Worm (Caenorhabditis elegans) whole organism, early embryonic: Measurements from ENCODE around the gene toc-1.
A peak's percentile ranks its signal among the peaks of the same experiment; 100 is the strongest.

Experiments used
- B0310.2 ChIP-seq: sonication (generic microtip); optimal IDR thresholded peaks from 2 replicates; lab custom pipeline; 2016; ENCODE audit warnings: mild to moderate bottlenecking, missing genetic modification characterization, missing compliant biosample characterization
- F13C5.2 ChIP-seq: sonication (generic microtip); optimal IDR thresholded peaks from 2 replicates; lab custom pipeline; 2017; ENCODE audit warnings: mild to moderate bottlenecking, missing genetic modification characterization, inconsistent platforms, missing compliant biosample characterization
- aly-1 ChIP-seq: sonication (generic microtip); optimal IDR thresholded peaks from 2 replicates; lab custom pipeline; 2016; ENCODE audit warnings: missing genetic modification characterization, missing compliant biosample characterization
- ama-1 ChIP-seq: fragments of 150-350 bp; optimal IDR thresholded peaks from 2 replicates; lab custom pipeline; 2014
- ceh-13 ChIP-seq: fragments of 200-800 bp; sonication (Bioruptor generic); optimal IDR thresholded peaks from 2 replicates; lab custom pipeline; 2018; ENCODE audit warnings: mild to moderate bottlenecking, missing genetic modification characterization, missing compliant biosample characterization
- ceh-36 ChIP-seq: sonication (generic microtip); optimal IDR thresholded peaks from 2 replicates; lab custom pipeline; 2016; ENCODE audit warnings: missing genetic modification characterization, inconsistent platforms, missing compliant biosample characterization
- ets-7 ChIP-seq: sonication (generic microtip); optimal IDR thresholded peaks from 2 replicates; lab custom pipeline; 2016; ENCODE audit warnings: missing genotype, missing genetic modification characterization, missing compliant biosample characterization
- flt-1 ChIP-seq: fragments of 200-800 bp; sonication (Bioruptor generic); IDR thresholded peaks from 2 replicates; pipeline ENCODE4 v1.3.6; 2022; ENCODE audit warnings: missing genetic modification characterization, missing compliant biosample characterization
- hmbx-1 ChIP-seq: sonication (generic microtip); optimal IDR thresholded peaks from 2 replicates; lab custom pipeline; 2016; ENCODE audit warnings: mild to moderate bottlenecking, missing genetic modification characterization, missing compliant biosample characterization
- hmg-4 ChIP-seq: fragments of 200-800 bp; sonication (Bioruptor generic); optimal IDR thresholded peaks from 2 replicates; lab custom pipeline; 2018; ENCODE audit warnings: mild to moderate bottlenecking, missing genetic modification characterization, missing compliant biosample characterization
- hnd-1 ChIP-seq: sonication (generic microtip); optimal IDR thresholded peaks from 2 replicates; lab custom pipeline; 2016; ENCODE audit warnings: missing genetic modification characterization, missing compliant biosample characterization
- pes-1 ChIP-seq: fragments of 200-800 bp; sonication (Bioruptor generic); IDR thresholded peaks from 2 replicates; pipeline ENCODE4 v1.3.6; 2022; ENCODE audit warnings: missing genetic modification reagents, missing genetic modification characterization, missing compliant biosample characterization
- scrt-1 ChIP-seq: fragments of 200-800 bp; sonication (Bioruptor generic); IDR thresholded peaks from 2 replicates; pipeline ENCODE4 v1.3.6; 2022; ENCODE audit warnings: missing genetic modification characterization, missing compliant biosample characterization
- sea-1 ChIP-seq: fragments of 200-800 bp; sonication (Bioruptor generic); conservative IDR thresholded peaks from 2 replicates; pipeline ENCODE4 v1.3.6; 2022; ENCODE audit warnings: missing genetic modification characterization, missing compliant biosample characterization
- tbx-11 ChIP-seq: fragments of 200-800 bp; sonication (Bioruptor generic); IDR thresholded peaks from 2 replicates; pipeline ENCODE4 v1.3.6; 2022; ENCODE audit warnings: missing genetic modification characterization, missing compliant biosample characterization
- tbx-37 ChIP-seq: fragments of 200-800 bp; sonication (Bioruptor generic); conservative IDR thresholded peaks from 2 replicates; pipeline ENCODE4 v1.3.6; 2022; ENCODE audit warnings: missing genetic modification reagents, missing genetic modification characterization, missing compliant biosample characterization
- tra-4 ChIP-seq: sonication (generic microtip); optimal IDR thresholded peaks from 2 replicates; lab custom pipeline; 2017; ENCODE audit warnings: missing genetic modification characterization, missing compliant biosample characterization

Gene toc-1

ce11 chrIII:5310403-5310802, 35.4 kb downstream of the toc-1 start:
- no peak for TF ChIP-seq hnd-1 (tag; lab: Kevin White, UChicago)
- TF ChIP-seq tbx-37 (GFP tag; lab: Robert Waterston, UW), result no peak
- no peak for TF ChIP-seq scrt-1 (GFP tag; lab: Robert Waterston, UW)
- TF ChIP-seq tbx-11 (GFP tag; lab: Robert Waterston, UW), result no peak
- TF ChIP-seq ama-1, result no peak
- no peak for TF ChIP-seq flt-1
- TF ChIP-seq ceh-13 (GFP tag; lab: Kevin White, UChicago), result no peak
- no peak for TF ChIP-seq tra-4
- TF ChIP-seq ceh-36, result no peak
- no peak for TF ChIP-seq hmbx-1 (tag; lab: Kevin White, UChicago)
- no peak for TF ChIP-seq aly-1 (tag; lab: Kevin White, UChicago)
- no peak for TF ChIP-seq sea-1 (GFP tag; lab: Robert Waterston, UW)
- no peak for TF ChIP-seq B0310.2 (tag; lab: Kevin White, UChicago)
- no peak for TF ChIP-seq F13C5.2
- TF ChIP-seq ets-7 (tag; lab: Kevin White, UChicago), result no peak
- no peak for TF ChIP-seq hmg-4 (GFP tag; lab: Kevin White, UChicago)
- TF ChIP-seq pes-1, result no peak

ce11 chrIII:5310940-5311339, 35.9 kb downstream of the toc-1 start, which contains the start of gene pqe-1:
Gene pqe-1, plus strand, starts transcription at chrIII:5311240.
- TF ChIP-seq ceh-13 (GFP tag; lab: Kevin White, UChicago) (no peak), tbx-37 (GFP tag; lab: Robert Waterston, UW) (no peak), hnd-1 (tag; lab: Kevin White, UChicago) (no peak), ama-1 (no peak), flt-1 (no peak), pes-1 (no peak), ets-7 (tag; lab: Kevin White, UChicago) (no peak), scrt-1 (GFP tag; lab: Robert Waterston, UW) (no peak), ceh-36 (no peak), tra-4 (no peak), tbx-11 (GFP tag; lab: Robert Waterston, UW) (no peak), aly-1 (tag; lab: Kevin White, UChicago) (no peak), sea-1 (GFP tag; lab: Robert Waterston, UW) (no peak), hmbx-1 (tag; lab: Kevin White, UChicago) (no peak), F13C5.2 (no peak), hmg-4 (GFP tag; lab: Kevin White, UChicago) (no peak)

ce11 chrIII:5318610-5319009, 43.6 kb downstream of the toc-1 start:
- TF ChIP-seq ets-7 (tag; lab: Kevin White, UChicago) (no peak), hmg-4 (GFP tag; lab: Kevin White, UChicago) (peak; percentile 34), ama-1 (no peak), sea-1 (GFP tag; lab: Robert Waterston, UW) (0 out of 2 replicates have a peak, but pooled peaks have one; percentile 5), scrt-1 (GFP tag; lab: Robert Waterston, UW) (no peak), tra-4 (no peak)

- TF ChIP-seq aly-1 (tag; lab: Kevin White, UChicago) (no peak), hmbx-1 (tag; lab: Kevin White, UChicago) (no peak), ceh-13 (GFP tag; lab: Kevin White, UChicago) (no peak), tbx-11 (GFP tag; lab: Robert Waterston, UW) (no peak), tra-4 (no peak), sea-1 (GFP tag; lab: Robert Waterston, UW) (no peak), B0310.2 (tag; lab: Kevin White, UChicago) (no peak), F13C5.2 (no peak), flt-1 (no peak), hnd-1 (tag; lab: Kevin White, UChicago) (no peak), ama-1 (no peak), ets-7 (tag; lab: Kevin White, UChicago) (no peak), ceh-36 (no peak), scrt-1 (GFP tag; lab: Robert Waterston, UW) (no peak), hmg-4 (GFP tag; lab: Kevin White, UChicago) (no peak)
Observed at ce11 chrIII:5321661-5322060, 46.6 kb downstream of the toc-1 start, which contains the start of gene F52C9.3. Gene F52C9.3, plus strand, starts transcription at chrIII:5321885.

- TF ChIP-seq ama-1 (no peak), ceh-13 (GFP tag; lab: Kevin White, UChicago) (no peak), sea-1 (GFP tag; lab: Robert Waterston, UW) (no peak)
Observed at ce11 chrIII:5326323-5326722, 51.3 kb downstream of the toc-1 start, which contains the start of gene sorf-2. Gene sorf-2, plus strand, starts transcription at chrIII:5326623.
